Worm (Caenorhabditis elegans) whole organism, L1 larva: ENCODE results near the gene gldi-2.

Experiments
- C04F5.9 ChIP-seq: sonication (generic microtip); optimal IDR thresholded peaks from 2 replicates; lab custom pipeline; 2016; ENCODE audit warnings: missing genetic modification characterization, missing compliant biosample characterization
- C16A3.4 ChIP-seq: fragments of 150-350 bp; optimal IDR thresholded peaks from 2 replicates; lab custom pipeline; 2014; ENCODE audit warnings: missing biosample characterization, missing genetic modification characterization
- F16B12.6 ChIP-seq: fragments of 150-350 bp; optimal IDR thresholded peaks from 2 replicates; lab custom pipeline; 2014; ENCODE audit warnings: missing biosample characterization, missing genetic modification characterization
- aha-1 ChIP-seq: fragments of 150-350 bp; optimal IDR thresholded peaks from 2 replicates; lab custom pipeline; 2014; ENCODE audit warnings: missing biosample characterization, missing genetic modification characterization
- ama-1 ChIP-seq: fragments of 150-350 bp; optimal IDR thresholded peaks from 2 replicates; lab custom pipeline; 2014
- blmp-1 ChIP-seq: fragments of 150-350 bp; optimal IDR thresholded peaks from 2 replicates; lab custom pipeline; 2014; ENCODE audit warnings: missing biosample characterization, missing genetic modification characterization
- ceh-82 ChIP-seq, 3 experiments: fragments of 150-350 bp in 1 of 3; sonication (generic microtip) in 2 of 3; optimal IDR thresholded peaks; 2 replicates each; lab custom pipeline; 2014 to 2017; ENCODE audit warnings: missing biosample characterization in 3 of 3, missing genetic modification characterization in 3 of 3
- dpl-1 ChIP-seq, 3 experiments: fragments of 150-350 bp in 2 of 3; sonication (generic microtip) in 1 of 3; optimal IDR thresholded peaks; 2 replicates each; lab custom pipeline; 2014 to 2017; ENCODE audit warnings: missing biosample characterization in 3 of 3, missing genetic modification characterization in 3 of 3, missing genetic modification reagents in 3 of 3
- efl-3 ChIP-seq: fragments of 200-800 bp; sonication (Bioruptor generic); optimal IDR thresholded peaks from 2 replicates; lab custom pipeline; 2018; ENCODE audit warnings: mild to moderate bottlenecking, missing genetic modification characterization, missing compliant biosample characterization
- egl-27 ChIP-seq, 2 experiments: fragments of 150-350 bp in 1 of 2; sonication (generic microtip); optimal IDR thresholded peaks; 3 replicates each; lab custom pipeline; 2017 to 2018; ENCODE audit warnings: missing biosample characterization in 2 of 2, missing genetic modification characterization in 2 of 2, missing genetic modification reagents in 2 of 2
- elt-2 ChIP-seq: sonication (generic microtip); optimal IDR thresholded peaks from 2 replicates; lab custom pipeline; 2016; ENCODE audit warnings: missing genetic modification characterization, mild to moderate bottlenecking, inconsistent platforms, missing compliant biosample characterization, missing genetic modification reagents
- elt-3 ChIP-seq, 6 experiments: fragments of 150-350 bp in 1 of 6; sonication (generic microtip); optimal IDR thresholded peaks; 2 replicates each; lab custom pipeline; 2017 to 2018; ENCODE audit warnings: missing biosample characterization in 6 of 6, missing genetic modification characterization in 6 of 6, inconsistent platforms in 1 of 6
- fkh-10 ChIP-seq: sonication (generic microtip); optimal IDR thresholded peaks from 2 replicates; lab custom pipeline; 2017; ENCODE audit warnings: missing biosample characterization, missing genetic modification reagents, missing genetic modification characterization
- fkh-4 ChIP-seq: sonication (generic microtip); optimal IDR thresholded peaks from 2 replicates; lab custom pipeline; 2016; ENCODE audit warnings: missing compliant biosample characterization, missing genetic modification characterization, borderline replicate concordance
- fos-1 ChIP-seq: fragments of 150-350 bp; optimal IDR thresholded peaks from 2 replicates; lab custom pipeline; 2014; ENCODE audit warnings: missing biosample characterization, missing genetic modification characterization
- hlh-17 ChIP-seq: fragments of 200-800 bp; sonication (Bioruptor generic); optimal IDR thresholded peaks from 2 replicates; lab custom pipeline; 2018; ENCODE audit warnings: missing genetic modification characterization, mild to moderate bottlenecking, missing compliant biosample characterization, moderate library complexity, borderline replicate concordance
- hlh-4 ChIP-seq: sonication (generic microtip); optimal IDR thresholded peaks from 2 replicates; lab custom pipeline; 2016; ENCODE audit warnings: mild to moderate bottlenecking, missing genetic modification characterization, missing compliant biosample characterization
- isw-1 ChIP-seq: fragments of 200-800 bp; sonication (Bioruptor generic); IDR thresholded peaks from 2 replicates; pipeline ENCODE4 v1.3.6; 2022; ENCODE audit warnings: missing genetic modification characterization, missing compliant biosample characterization
- lin-13 ChIP-seq: fragments of 150-350 bp; optimal IDR thresholded peaks from 2 replicates; lab custom pipeline; 2014; ENCODE audit warnings: missing biosample characterization, missing genetic modification reagents, missing genetic modification characterization
- lin-14 ChIP-seq: fragments of 200-800 bp; sonication (Bioruptor generic); optimal IDR thresholded peaks from 2 replicates; lab custom pipeline; 2018; ENCODE audit warnings: mild to moderate bottlenecking, missing genetic modification characterization, moderate library complexity, missing compliant biosample characterization
- lin-15B ChIP-seq: fragments of 150-350 bp; sonication (generic microtip); optimal IDR thresholded peaks from 3 replicates; lab custom pipeline; 2014; ENCODE audit warnings: missing biosample characterization, missing genetic modification characterization
- lin-39 ChIP-seq: fragments of 150-350 bp; optimal IDR thresholded peaks from 2 replicates; lab custom pipeline; 2014; ENCODE audit warnings: missing biosample characterization, missing genetic modification reagents, missing genetic modification characterization
- mdl-1 ChIP-seq, 2 experiments: fragments of 150-350 bp; optimal IDR thresholded peaks; 2 replicates each; lab custom pipeline; 2014 to 2017; ENCODE audit warnings: missing biosample characterization in 2 of 2, missing genetic modification characterization in 2 of 2, inconsistent platforms in 1 of 2
- nhr-19 ChIP-seq: fragments of 200-800 bp; sonication (Bioruptor generic); conservative IDR thresholded peaks from 2 replicates; pipeline ENCODE4 v1.3.6; 2022; ENCODE audit warnings: missing genetic modification characterization, missing compliant biosample characterization
- nhr-20 ChIP-seq: sonication (generic microtip); optimal IDR thresholded peaks from 2 replicates; lab custom pipeline; 2016; ENCODE audit warnings: mild to moderate bottlenecking, missing genetic modification characterization, missing compliant biosample characterization
- nhr-237 ChIP-seq: fragments of 150-350 bp; optimal IDR thresholded peaks from 2 replicates; lab custom pipeline; 2014; ENCODE audit warnings: missing biosample characterization, missing genetic modification characterization
- nhr-28 ChIP-seq: fragments of 150-350 bp; optimal IDR thresholded peaks from 2 replicates; lab custom pipeline; 2014; ENCODE audit warnings: missing biosample characterization, missing genetic modification characterization
- nhr-47 ChIP-seq: sonication (generic microtip); optimal IDR thresholded peaks from 2 replicates; lab custom pipeline; 2016; ENCODE audit warnings: mild to moderate bottlenecking, missing genetic modification characterization, moderate library complexity, missing compliant biosample characterization
- nhr-71 ChIP-seq: sonication (generic microtip); optimal IDR thresholded peaks from 2 replicates; lab custom pipeline; 2016; ENCODE audit warnings: mild to moderate bottlenecking, missing genetic modification characterization, moderate library complexity, missing compliant biosample characterization
- nhr-76 ChIP-seq: sonication (generic microtip); optimal IDR thresholded peaks from 2 replicates; lab custom pipeline; 2017; ENCODE audit warnings: missing biosample characterization, missing genetic modification characterization
- nhr-85 ChIP-seq: sonication (generic microtip); peaks from one replicate; lab custom pipeline; 2016; ENCODE audit warnings: missing genetic modification characterization, inconsistent platforms, missing compliant biosample characterization
- nhr-90 ChIP-seq: sonication (generic microtip); optimal IDR thresholded peaks from 2 replicates; lab custom pipeline; 2016; ENCODE audit warnings: mild to moderate bottlenecking, missing genetic modification characterization, missing compliant biosample characterization; ENCODE audit not compliant: poor library complexity
- pag-3 ChIP-seq: sonication (generic microtip); optimal IDR thresholded peaks from 2 replicates; lab custom pipeline; 2017; ENCODE audit warnings: missing genetic modification characterization, mild to moderate bottlenecking, missing compliant biosample characterization, antibody characterized with exemption, borderline replicate concordance; ENCODE audit not compliant: insufficient read depth
- pax-3 ChIP-seq: fragments of 200-800 bp; sonication (Bioruptor generic); optimal IDR thresholded peaks from 2 replicates; lab custom pipeline; 2018; ENCODE audit warnings: mild to moderate bottlenecking, missing genetic modification characterization, moderate library complexity, missing compliant biosample characterization
- rnt-1 ChIP-seq: sonication (generic microtip); optimal IDR thresholded peaks from 2 replicates; lab custom pipeline; 2016; ENCODE audit warnings: mild to moderate bottlenecking, missing genetic modification characterization, moderate library complexity, missing compliant biosample characterization
- snpc-4 ChIP-seq: fragments of 150-350 bp; optimal IDR thresholded peaks from 2 replicates; lab custom pipeline; 2014; ENCODE audit warnings: missing biosample characterization, missing genetic modification characterization
- snu-23 ChIP-seq: sonication (generic microtip); optimal IDR thresholded peaks from 2 replicates; lab custom pipeline; 2016; ENCODE audit warnings: missing genetic modification characterization, missing compliant biosample characterization
- sox-4 ChIP-seq: sonication (generic microtip); optimal IDR thresholded peaks from 2 replicates; lab custom pipeline; 2016; ENCODE audit warnings: missing genetic modification characterization, missing compliant biosample characterization
- sptf-1 ChIP-seq: fragments of 150-350 bp; optimal IDR thresholded peaks from 2 replicates; lab custom pipeline; 2014; ENCODE audit warnings: missing biosample characterization, missing genetic modification characterization
- sup-37 ChIP-seq: fragments of 200-800 bp; sonication (Bioruptor generic); optimal IDR thresholded peaks from 2 replicates; lab custom pipeline; 2018; ENCODE audit warnings: mild to moderate bottlenecking, missing genetic modification characterization, missing compliant biosample characterization
- swsn-7 ChIP-seq: sonication (generic microtip); optimal IDR thresholded peaks from 2 replicates; lab custom pipeline; 2016; ENCODE audit warnings: missing genetic modification characterization, missing compliant biosample characterization
- tbx-2 ChIP-seq: sonication (generic microtip); optimal IDR thresholded peaks from 2 replicates; lab custom pipeline; 2016; ENCODE audit warnings: missing genetic modification characterization, missing compliant biosample characterization
- tlp-1 ChIP-seq: fragments of 150-350 bp; optimal IDR thresholded peaks from 2 replicates; lab custom pipeline; 2014; ENCODE audit warnings: missing biosample characterization, missing genetic modification characterization
- unc-130 ChIP-seq: fragments of 150-350 bp; optimal IDR thresholded peaks from 2 replicates; lab custom pipeline; 2017; ENCODE audit warnings: missing biosample characterization, missing genetic modification characterization, inconsistent platforms
- unc-62 ChIP-seq: fragments of 150-350 bp; optimal IDR thresholded peaks from 2 replicates; lab custom pipeline; 2014; ENCODE audit warnings: missing biosample characterization, missing genetic modification reagents, missing genetic modification characterization
- unc-86 ChIP-seq: sonication (generic microtip); optimal IDR thresholded peaks from 2 replicates; lab custom pipeline; 2016; ENCODE audit warnings: missing genetic modification characterization, missing compliant biosample characterization
- unc-98 ChIP-seq: fragments of 200-800 bp; sonication (Bioruptor generic); IDR thresholded peaks from 2 replicates; pipeline ENCODE4 v1.3.6; 2022; ENCODE audit warnings: missing genetic modification characterization, missing compliant biosample characterization
- vab-15 ChIP-seq: sonication (generic microtip); optimal IDR thresholded peaks from 2 replicates; lab custom pipeline; 2017; ENCODE audit warnings: missing genotype, mild to moderate bottlenecking, missing genetic modification characterization, missing compliant biosample characterization

The gldi-2 gene

ce11 chrII:6833781-6834339, 50.6 kb downstream of the gldi-2 start (continued):
- TF ChIP-seq fkh-10 (GFP tag; lab: Kevin White, UChicago): no peak
- TF ChIP-seq mdl-1 (tag; optimal IDR thresholded peaks at IDR 0.05; lab: Kevin White, UChicago): no peak
- no peak for TF ChIP-seq unc-130
- no peak for TF ChIP-seq fkh-4 (tag; lab: Kevin White, UChicago)
- no peak for TF ChIP-seq lin-15B (tag; lab: Kevin White, UChicago)
- no peak for TF ChIP-seq hlh-17
- TF ChIP-seq nhr-19: no peak
- TF ChIP-seq elt-2 (tag; lab: Kevin White, UChicago): peak; percentile 4
- peak; percentile 6 for TF ChIP-seq swsn-7 (tag; lab: Kevin White, UChicago)
- peak; percentile 55 for TF ChIP-seq blmp-1 (tag; lab: Kevin White, UChicago)
- no peak for TF ChIP-seq fos-1
- no peak for TF ChIP-seq ceh-82 (tag; optimal IDR thresholded peaks at IDR 0.05; lab: Kevin White, UChicago)
- no peak for TF ChIP-seq pax-3 (tag; lab: Kevin White, UChicago)
- TF ChIP-seq nhr-71 (tag; lab: Kevin White, UChicago): peak; percentile 54
- no peak for TF ChIP-seq hlh-4 (tag; lab: Kevin White, UChicago)
- no peak for TF ChIP-seq tlp-1 (tag; lab: Kevin White, UChicago)
- no peak for TF ChIP-seq nhr-90 (tag; lab: Kevin White, UChicago)
- no peak for TF ChIP-seq lin-13 (GFP tag; lab: Kevin White, UChicago)
- no peak for TF ChIP-seq nhr-76
- TF ChIP-seq snu-23 (GFP tag; lab: Kevin White, UChicago): peak; percentile 43
- TF ChIP-seq dpl-1 (GFP tag; optimal IDR thresholded peaks at IDR 0.05; lab: Kevin White, UChicago): no peak
- TF ChIP-seq egl-27 (tag; optimal IDR thresholded peaks at IDR 0.05; lab: Kevin White, UChicago): peak; percentile 64 to 69
- no peak for TF ChIP-seq nhr-28 (tag; lab: Kevin White, UChicago)
- no peak for TF ChIP-seq isw-1 (GFP tag; lab: Robert Waterston, UW)
- TF ChIP-seq unc-62: no peak
- no peak for TF ChIP-seq unc-98
- TF ChIP-seq sox-4 (tag; lab: Kevin White, UChicago): no peak
- peak; percentile 65 for TF ChIP-seq nhr-20 (tag; lab: Kevin White, UChicago)
- TF ChIP-seq snpc-4: no peak
- no peak for TF ChIP-seq pag-3 (tag; lab: Kevin White, UChicago)

ce11 chrII:6834582-6835058, 51.4 kb downstream of the gldi-2 start, which contains the start of gene egl-27:
Gene egl-27, plus strand, starts transcription at chrII:6835008.
- TF ChIP-seq lin-14 (GFP tag; lab: Kevin White, UChicago): peak; percentile 19
- no peak for TF ChIP-seq C16A3.4

- TF ChIP-seq fkh-4 (tag; lab: Kevin White, UChicago) (no peak), pax-3 (tag; lab: Kevin White, UChicago) (no peak), snu-23 (GFP tag; lab: Kevin White, UChicago) (peak; percentile 43), egl-27 (tag; optimal IDR thresholded peaks at IDR 0.05; lab: Kevin White, UChicago) (peak in 1 of 2 experiments; percentile 85), nhr-85 (peak; percentile 93), unc-86 (tag; lab: Kevin White, UChicago) (no peak), aha-1 (tag; lab: Kevin White, UChicago) (no peak), nhr-237 (tag; lab: Kevin White, UChicago) (no peak), sup-37 (GFP tag; lab: Kevin White, UChicago) (no peak), vab-15 (peak; percentile 61), lin-39 (no peak), efl-3 (GFP tag; lab: Kevin White, UChicago) (no peak), C04F5.9 (no peak), nhr-19 (no peak), lin-14 (GFP tag; lab: Kevin White, UChicago) (peak; percentile 88), nhr-90 (tag; lab: Kevin White, UChicago) (no peak), rnt-1 (tag; lab: Kevin White, UChicago) (no peak), elt-3 (tag; optimal IDR thresholded peaks at IDR 0.05; lab: Kevin White, UChicago) (peak in 1 of 6 experiments; percentile 50), nhr-20 (tag; lab: Kevin White, UChicago) (peak; percentile 36), mdl-1 (tag; optimal IDR thresholded peaks at IDR 0.05; lab: Kevin White, UChicago) (no peak), sptf-1 (tag; lab: Kevin White, UChicago) (no peak), C16A3.4 (no peak), F16B12.6 (tag; lab: Kevin White, UChicago) (no peak), tlp-1 (tag; lab: Kevin White, UChicago) (no peak), tbx-2 (tag; lab: Kevin White, UChicago) (peak; percentile 31), ama-1 (lab: Kevin White, UChicago) (no peak), nhr-47 (tag; lab: Kevin White, UChicago) (peak; percentile 2), elt-2 (tag; lab: Kevin White, UChicago) (no peak)
These were observed 52.3 kb downstream of the gldi-2 start for ce11 chrII:6835500-6835899.
